Fruit fly (Drosophila melanogaster): Measurements from ENCODE around the gene GNBP2.
A peak's percentile ranks its signal among the peaks of the same experiment; 100 is the strongest.

Gene GNBP2

dm6 chr3L:18640584-18641527, 34.4 kb downstream of the GNBP2 start:
- peak; percentile 38 for TF ChIP-seq CG17801 (GFP tag; optimal IDR thresholded peaks at IDR 0.05; ENCODE audit: partially characterized antibody)

- no peak for TF ChIP-seq CG17801 (GFP tag; optimal IDR thresholded peaks at IDR 0.05; ENCODE audit: partially characterized antibody)
Measured at dm6 chr3L:18638487-18638886, 36.7 kb downstream of the GNBP2 start.

dm6 chr3L:18638043-18638442, 37.2 kb downstream of the GNBP2 start:
- TF ChIP-seq CG17801 (GFP tag; optimal IDR thresholded peaks at IDR 0.05; ENCODE audit: partially characterized antibody): no peak

DNA sequence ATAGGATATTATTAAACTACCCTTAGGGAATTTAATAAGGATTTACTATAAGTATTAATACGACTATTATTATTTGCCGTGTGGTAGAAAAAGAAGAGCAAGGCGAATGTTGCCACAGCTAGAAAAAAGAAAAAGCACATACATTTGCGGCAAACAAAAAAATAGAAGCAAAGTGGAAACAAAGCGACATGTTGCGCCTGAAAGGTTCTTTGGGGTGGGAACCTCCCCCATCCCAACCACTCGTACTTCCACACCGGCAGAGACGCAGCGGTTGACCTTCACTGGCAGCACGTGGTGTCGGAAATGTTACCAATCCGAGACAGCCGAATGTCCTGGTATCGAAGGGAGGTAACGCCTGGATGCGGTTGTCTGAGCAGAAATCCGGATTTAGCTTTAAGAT, 37.9 kb downstream of the GNBP2 start:
- no peak for TF ChIP-seq CG17801 (GFP tag; optimal IDR thresholded peaks at IDR 0.05; ENCODE audit: partially characterized antibody)

- TF ChIP-seq CG17801 (GFP tag; optimal IDR thresholded peaks at IDR 0.05; ENCODE audit: partially characterized antibody): no peak
Measured at dm6 chr3L:18636782-18637181, 38.4 kb downstream of the GNBP2 start.

DNA sequence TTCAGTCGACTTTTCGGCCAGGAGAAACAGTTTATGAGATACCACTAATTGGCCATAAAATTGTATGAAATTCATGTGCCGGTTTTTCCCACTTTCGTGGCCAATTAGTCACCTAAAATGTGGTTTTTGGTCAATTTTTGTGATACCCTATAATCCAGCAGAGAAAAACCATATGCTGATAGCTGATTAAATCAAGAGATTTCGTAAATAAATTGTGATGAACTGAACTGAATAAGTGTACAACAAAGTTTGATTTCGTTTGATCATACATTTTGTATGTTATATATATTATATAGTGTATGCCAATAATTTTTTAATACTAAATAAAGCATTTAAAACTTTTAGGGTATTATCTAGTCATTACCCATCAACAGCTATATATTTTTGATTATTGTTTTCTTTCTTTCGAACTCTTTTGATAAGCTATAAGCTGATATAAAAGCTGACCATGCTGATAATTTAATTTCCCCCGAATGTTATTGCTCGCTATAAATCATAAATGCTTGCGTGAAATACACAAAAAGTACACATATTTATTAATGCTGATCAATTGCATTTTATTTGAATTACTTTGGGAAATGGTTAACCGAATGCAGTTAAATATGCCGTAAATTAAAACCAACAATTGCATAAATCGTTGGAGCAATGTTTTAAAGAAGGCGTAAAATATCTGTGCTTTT, 40.3 kb downstream of the GNBP2 start:
- peak; percentile 60 for TF ChIP-seq CG17801 (GFP tag; optimal IDR thresholded peaks at IDR 0.05; ENCODE audit: partially characterized antibody)

DNA sequence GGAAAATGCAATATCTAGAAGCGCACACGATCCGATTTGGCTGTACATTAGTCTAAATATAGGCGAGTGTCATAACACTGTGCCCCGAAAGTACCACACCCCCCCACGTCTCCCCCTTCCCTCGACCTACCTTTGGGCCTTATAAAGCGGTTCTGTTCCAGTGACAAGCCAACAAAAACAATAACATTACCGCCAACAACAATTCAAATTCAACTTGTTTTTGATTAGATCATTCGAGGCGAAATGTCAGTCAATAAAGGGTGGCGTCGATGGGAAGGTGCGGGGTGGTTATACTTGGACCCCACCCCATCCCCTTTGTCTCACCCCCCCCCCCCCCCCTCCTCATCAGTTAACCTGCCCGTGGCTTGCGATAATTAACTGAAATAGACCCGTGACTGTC, 42.1 kb downstream of the GNBP2 start:
- TF ChIP-seq CG17801 (GFP tag; optimal IDR thresholded peaks at IDR 0.05; ENCODE audit: partially characterized antibody): no peak

DNA sequence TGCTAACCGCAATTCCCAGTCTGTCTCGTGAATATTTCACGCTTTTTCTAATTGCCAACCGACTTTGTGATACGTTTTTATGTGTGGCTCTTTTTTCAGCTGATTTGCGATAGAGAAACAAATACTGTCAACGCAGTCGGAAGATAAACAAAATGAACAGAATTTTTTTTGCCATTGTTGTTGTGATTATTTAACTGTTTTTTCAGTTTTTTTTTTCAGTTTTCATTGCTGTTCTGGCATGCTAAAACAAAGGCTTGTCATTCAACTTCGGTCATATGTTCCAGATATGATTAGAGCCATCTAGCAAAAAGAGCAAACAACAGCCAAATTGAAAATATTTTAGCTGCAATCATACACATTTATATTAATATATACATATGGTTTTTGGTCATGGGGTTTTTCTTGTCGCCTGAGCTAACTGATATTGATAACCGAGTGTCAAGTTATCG, 43.0 kb downstream of the GNBP2 start:
- TF ChIP-seq CG17801 (GFP tag; optimal IDR thresholded peaks at IDR 0.05; ENCODE audit: partially characterized antibody): no peak

dm6 chr3L:18629874-18630273, 45.3 kb downstream of the GNBP2 start:
- no peak for TF ChIP-seq CG17801 (GFP tag; optimal IDR thresholded peaks at IDR 0.05; ENCODE audit: partially characterized antibody)

DNA sequence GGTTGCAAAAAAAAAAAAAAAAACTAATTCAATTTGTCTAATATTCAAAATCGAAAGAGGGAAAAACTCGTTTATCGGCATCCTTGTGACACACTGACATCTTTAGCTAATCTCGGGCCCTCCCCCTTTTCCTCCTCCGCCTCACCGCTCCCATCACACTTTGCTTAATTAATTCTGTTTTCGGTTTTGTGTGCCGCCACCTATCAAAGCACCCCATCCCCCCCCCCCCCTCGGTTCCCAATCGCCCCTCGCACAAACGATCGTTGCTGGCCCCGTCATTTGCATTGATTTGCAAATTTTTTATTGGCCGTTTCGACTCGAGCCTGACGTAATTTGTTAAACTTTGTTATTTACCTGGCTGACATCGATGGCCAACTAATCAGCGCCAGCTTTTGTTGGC, 46.8 kb downstream of the GNBP2 start:
- no peak for TF ChIP-seq CG17801 (GFP tag; optimal IDR thresholded peaks at IDR 0.05; ENCODE audit: partially characterized antibody)

DNA sequence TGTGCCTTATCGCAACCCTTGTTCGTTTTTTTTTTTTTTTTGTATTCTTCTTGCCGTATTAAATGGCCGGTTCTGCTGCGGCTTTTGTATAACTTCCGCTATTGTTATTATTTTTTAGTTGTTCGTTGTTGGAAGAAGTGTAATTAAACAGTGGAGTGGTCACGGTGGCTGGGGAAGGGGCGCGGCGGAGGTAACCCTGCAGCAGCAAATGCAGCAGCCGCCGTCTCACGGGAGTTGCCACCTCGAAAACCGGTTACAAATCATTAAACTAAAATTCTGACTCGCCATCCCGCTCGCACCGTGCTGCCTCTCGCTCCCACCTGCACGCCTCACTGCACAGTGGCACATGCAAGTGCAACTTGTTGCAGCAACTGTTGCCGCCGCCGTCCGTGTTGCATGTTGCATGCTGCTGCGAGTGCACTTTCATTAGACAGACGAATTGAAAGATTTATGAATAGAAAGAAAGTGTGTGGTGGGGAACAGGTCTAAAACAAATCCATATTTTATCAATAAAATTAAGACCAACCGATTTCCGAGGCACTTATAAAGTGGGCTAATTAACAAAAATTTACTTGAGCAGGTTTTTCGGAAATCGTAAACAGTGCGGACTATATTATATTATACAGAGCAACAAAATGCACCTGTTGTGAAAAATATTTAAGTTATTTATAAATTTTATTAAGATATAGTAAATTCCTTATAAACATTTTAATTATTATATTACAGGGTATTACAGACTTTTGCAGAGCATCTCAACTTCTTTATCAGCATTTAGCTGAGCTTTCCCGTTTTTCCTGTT, 47.4 kb downstream of the GNBP2 start:
- TF ChIP-seq CG17801 (GFP tag; optimal IDR thresholded peaks at IDR 0.05; ENCODE audit: partially characterized antibody): no peak

dm6 chr3L:18626451-18627079, 48.6 kb downstream of the GNBP2 start:
- TF ChIP-seq CG17801 (GFP tag; optimal IDR thresholded peaks at IDR 0.05; ENCODE audit: partially characterized antibody): no peak

dm6 chr3L:18625786-18626185, 49.4 kb downstream of the GNBP2 start, which contains the start of gene MYPT-75D:
Gene MYPT-75D (plus strand): TSS chr3L:18625959.
- TF ChIP-seq CG17801 (GFP tag; optimal IDR thresholded peaks at IDR 0.05; ENCODE audit: partially characterized antibody): peak; percentile 57
